Fruit fly (Drosophila melanogaster) whole organism, embryonic: ENCODE measurements around the gene Vha16-2.
A peak's percentile ranks its signal among the peaks of the same experiment; 100 is the strongest.

Experiments
- Abd-B ChIP-seq: fragments of 200-800 bp; sonication (Bioruptor generic); optimal IDR thresholded peaks from 2 replicates; lab custom pipeline; 2018; ENCODE audit warnings: missing biosample characterization, mild to moderate bottlenecking, missing genetic modification characterization, moderate library complexity
- Atf6 ChIP-seq: fragments of 200-800 bp; sonication (Bioruptor generic); IDR thresholded peaks from 2 replicates; pipeline ENCODE4 v1.3.6; 2022; ENCODE audit warnings: missing biosample characterization, missing genetic modification characterization
- Blimp-1 ChIP-seq: fragments of 200-800 bp; sonication (Bioruptor generic); optimal IDR thresholded peaks from 3 replicates; lab custom pipeline; 2018; ENCODE audit warnings: missing biosample characterization, missing genetic modification characterization, mild to moderate bottlenecking, moderate library complexity, missing genetic modification reagents
- CG10979 ChIP-seq: fragments of 200-800 bp; sonication (Bioruptor generic); optimal IDR thresholded peaks from 2 replicates; lab custom pipeline; 2018; ENCODE audit warnings: missing biosample characterization, mild to moderate bottlenecking, missing genetic modification characterization, moderate library complexity
- CG12391 ChIP-seq: fragments of 200-800 bp; sonication (Bioruptor generic); optimal IDR thresholded peaks from 3 replicates; lab custom pipeline; 2018; ENCODE audit warnings: missing biosample characterization, mild to moderate bottlenecking, missing genetic modification characterization, moderate library complexity
- CG12942 ChIP-seq: fragments of 200-800 bp; sonication (Bioruptor generic); optimal IDR thresholded peaks from 3 replicates; lab custom pipeline; 2016; ENCODE audit warnings: missing biosample characterization, missing genetic modification characterization
- CG14710 ChIP-seq: fragments of 200-800 bp; sonication (Bioruptor generic); optimal IDR thresholded peaks from 3 replicates; lab custom pipeline; 2019; ENCODE audit warnings: missing biosample characterization, mild to moderate bottlenecking, missing genetic modification characterization, moderate library complexity
- CG15601 ChIP-seq: fragments of 200-800 bp; sonication (Bioruptor generic); optimal IDR thresholded peaks from 3 replicates; lab custom pipeline; 2019; ENCODE audit warnings: missing biosample characterization, mild to moderate bottlenecking, missing genetic modification characterization, moderate library complexity
- CG17359 ChIP-seq: fragments of 200-800 bp; sonication (Bioruptor generic); optimal IDR thresholded peaks from 3 replicates; lab custom pipeline; 2018; ENCODE audit warnings: missing biosample characterization, mild to moderate bottlenecking, missing genetic modification characterization, moderate library complexity
- CG17912 ChIP-seq: fragments of 200-800 bp; sonication (Bioruptor generic); optimal IDR thresholded peaks from 2 replicates; lab custom pipeline; 2018; ENCODE audit warnings: missing biosample characterization, mild to moderate bottlenecking, missing genetic modification characterization
- CG2678 ChIP-seq: fragments of 200-800 bp; sonication (Bioruptor generic); optimal IDR thresholded peaks from 3 replicates; lab custom pipeline; 2019; ENCODE audit warnings: missing biosample characterization, mild to moderate bottlenecking, missing genetic modification characterization, moderate library complexity
- CG30403 ChIP-seq: fragments of 200-800 bp; sonication (Bioruptor generic); optimal IDR thresholded peaks from 3 replicates; lab custom pipeline; 2016; ENCODE audit warnings: missing biosample characterization, missing genetic modification characterization
- CG30431 ChIP-seq: fragments of 200-800 bp; sonication (Bioruptor generic); optimal IDR thresholded peaks from 2 replicates; lab custom pipeline; 2017; ENCODE audit warnings: missing biosample characterization, missing genetic modification characterization
- CG4820 ChIP-seq: fragments of 200-800 bp; sonication (Bioruptor generic); optimal IDR thresholded peaks from 3 replicates; lab custom pipeline; 2016; ENCODE audit warnings: missing biosample characterization, missing genetic modification characterization
- CG6254 ChIP-seq: fragments of 200-800 bp; sonication (Bioruptor generic); optimal IDR thresholded peaks from 3 replicates; lab custom pipeline; 2017; ENCODE audit warnings: mild to moderate bottlenecking, missing biosample characterization, missing genetic modification reagents, missing genetic modification characterization
- CG6272 ChIP-seq: fragments of 200-800 bp; sonication (Bioruptor generic); IDR thresholded peaks from 2 replicates; pipeline ENCODE4 v1.3.6; 2022; ENCODE audit warnings: missing biosample characterization, missing genetic modification characterization
- CG6689 ChIP-seq: fragments of 200-800 bp; sonication (Bioruptor generic); IDR thresholded peaks from 2 replicates; pipeline ENCODE4 v1.3.6; 2022; ENCODE audit warnings: missing biosample characterization, missing genetic modification characterization
- CG9932 ChIP-seq: fragments of 200-800 bp; sonication (Bioruptor generic); IDR thresholded peaks from 2 replicates; pipeline ENCODE4 v1.3.6; 2022; ENCODE audit warnings: missing biosample characterization, missing genetic modification characterization
- Dll ChIP-seq: fragments of 200-800 bp; sonication (Bioruptor generic); IDR thresholded peaks from 4 replicates; pipeline ENCODE4 v1.3.6; 2022; ENCODE audit warnings: missing biosample characterization, missing genetic modification characterization; ENCODE audit not compliant: partially characterized antibody
- Drgx ChIP-seq: fragments of 200-800 bp; sonication (Bioruptor generic); IDR thresholded peaks from 2 replicates; pipeline ENCODE4 v1.3.6; 2022; ENCODE audit warnings: missing biosample characterization, missing genetic modification characterization
- Eip74EF ChIP-seq, 2 experiments: fragments of 200-800 bp in 1 of 2; fragments of >200 bp in 1 of 2; sonication (Bioruptor generic) in 1 of 2; optimal IDR thresholded peaks; 2 replicates each; lab custom pipeline; 2017 to 2019; ENCODE audit warnings: missing biosample characterization in 2 of 2, missing genetic modification characterization in 2 of 2, mild to moderate bottlenecking in 1 of 2, moderate library complexity in 1 of 2
- Hand ChIP-seq: fragments of 200-800 bp; sonication (Bioruptor generic); optimal IDR thresholded peaks from 2 replicates; lab custom pipeline; 2017; ENCODE audit warnings: mild to moderate bottlenecking, missing biosample characterization, missing genetic modification reagents, missing genetic modification characterization
- Hr51 ChIP-seq, 2 experiments: fragments of 200-800 bp; sonication (Bioruptor generic); optimal IDR thresholded peaks; 2 replicates in 1 of 2; 3 replicates in 1 of 2; lab custom pipeline; 2016 to 2018; ENCODE audit warnings: missing biosample characterization in 2 of 2, missing genetic modification characterization in 2 of 2, mild to moderate bottlenecking in 1 of 2, moderate library complexity in 1 of 2
- MESR4 ChIP-seq: fragments of 200-800 bp; sonication (Bioruptor generic); optimal IDR thresholded peaks from 2 replicates; lab custom pipeline; 2018; ENCODE audit warnings: missing biosample characterization, mild to moderate bottlenecking, missing genetic modification characterization, moderate library complexity
- NK7.1 ChIP-seq: fragments of 200-800 bp; sonication (Bioruptor generic); optimal IDR thresholded peaks from 3 replicates; lab custom pipeline; 2016; ENCODE audit warnings: missing biosample characterization, missing genetic modification characterization
- Nf-YC ChIP-seq: fragments of 200-800 bp; optimal IDR thresholded peaks from 3 replicates; lab custom pipeline; 2019; ENCODE audit warnings: missing biosample characterization, mild to moderate bottlenecking, missing genetic modification characterization, moderate library complexity
- Scr ChIP-seq: fragments of 200-800 bp; sonication (Bioruptor generic); IDR thresholded peaks from 2 replicates; pipeline ENCODE4 v1.3.6; 2022; ENCODE audit warnings: missing biosample characterization, missing genetic modification characterization; ENCODE audit not compliant: partially characterized antibody
- ato ChIP-seq: fragments of 200-800 bp; sonication (Bioruptor generic); IDR thresholded peaks from 2 replicates; pipeline ENCODE4 v1.3.6; 2022; ENCODE audit warnings: missing biosample characterization, missing genetic modification characterization; ENCODE audit not compliant: partially characterized antibody
- bbx ChIP-seq: fragments of 200-800 bp; sonication (Bioruptor generic); IDR thresholded peaks from 2 replicates; pipeline ENCODE4 v1.3.6; 2022; ENCODE audit warnings: missing biosample characterization, missing genetic modification characterization; ENCODE audit not compliant: partially characterized antibody
- cg ChIP-seq: fragments of 200-800 bp; sonication (Bioruptor generic); optimal IDR thresholded peaks from 3 replicates; lab custom pipeline; 2019; ENCODE audit warnings: missing biosample characterization, mild to moderate bottlenecking, missing genetic modification characterization, moderate library complexity
- ci ChIP-seq: fragments of 200-800 bp; sonication (Bioruptor generic); IDR thresholded peaks from 3 replicates; pipeline ENCODE4 v1.3.6; 2022; ENCODE audit warnings: missing biosample characterization, missing genetic modification characterization
- fd64A ChIP-seq: fragments of 200-800 bp; sonication (Bioruptor generic); optimal IDR thresholded peaks from 3 replicates; lab custom pipeline; 2018; ENCODE audit warnings: missing biosample characterization, mild to moderate bottlenecking, missing genetic modification characterization
- gem ChIP-seq: fragments of 200-800 bp; sonication (Bioruptor generic); optimal IDR thresholded peaks from 2 replicates; lab custom pipeline; 2019; ENCODE audit warnings: missing biosample characterization, mild to moderate bottlenecking, missing genetic modification characterization, moderate library complexity
- hth ChIP-seq: fragments of >200 bp; optimal IDR thresholded peaks from 2 replicates; lab custom pipeline; 2017; ENCODE audit warnings: inconsistent platforms
- kah ChIP-seq: fragments of 200-800 bp; sonication (Bioruptor generic); optimal IDR thresholded peaks from 2 replicates; lab custom pipeline; 2018; ENCODE audit warnings: missing biosample characterization, mild to moderate bottlenecking, missing genetic modification characterization
- nom ChIP-seq: fragments of 200-800 bp; sonication (Bioruptor generic); optimal IDR thresholded peaks from 2 replicates; lab custom pipeline; 2017; ENCODE audit warnings: missing biosample characterization, missing genetic modification characterization, mild to moderate bottlenecking, moderate library complexity, missing genetic modification reagents
- onecut ChIP-seq: fragments of 200-800 bp; sonication (Bioruptor generic); IDR thresholded peaks from 2 replicates; pipeline ENCODE4 v1.3.6; 2022; ENCODE audit warnings: missing biosample characterization, missing genetic modification characterization
- pb ChIP-seq: fragments of 200-800 bp; sonication (Bioruptor generic); optimal IDR thresholded peaks from 3 replicates; lab custom pipeline; 2016; ENCODE audit warnings: missing biosample characterization, missing genetic modification characterization
- psq ChIP-seq: fragments of 200-800 bp; sonication (Bioruptor generic); optimal IDR thresholded peaks from 2 replicates; lab custom pipeline; 2017; ENCODE audit warnings: missing biosample characterization, missing genetic modification characterization
- sens ChIP-seq: fragments of 200-800 bp; sonication (Bioruptor generic); peaks from one replicate; lab custom pipeline; 2016; ENCODE audit warnings: missing biosample characterization, missing genetic modification characterization
- seq ChIP-seq: fragments of 200-800 bp; sonication (Bioruptor generic); IDR thresholded peaks from 2 replicates; pipeline ENCODE4 v1.3.6; 2022; ENCODE audit warnings: missing biosample characterization, missing genetic modification characterization
- sim ChIP-seq: fragments of 200-800 bp; sonication (Bioruptor generic); IDR thresholded peaks from 2 replicates; pipeline ENCODE4 v1.3.6; 2022; ENCODE audit warnings: missing biosample characterization, missing genetic modification characterization
- sisA ChIP-seq: fragments of 200-800 bp; sonication (Bioruptor generic); IDR thresholded peaks from 2 replicates; pipeline ENCODE4 v1.3.6; 2022; ENCODE audit warnings: missing biosample characterization, missing genetic modification characterization
- so ChIP-seq: fragments of 200-800 bp; sonication (Bioruptor generic); IDR thresholded peaks from 3 replicates; pipeline ENCODE4 v1.3.6; 2022; ENCODE audit warnings: missing biosample characterization, missing genetic modification characterization
- unc-4 ChIP-seq: fragments of 200-800 bp; sonication (Bioruptor generic); IDR thresholded peaks from 2 replicates; pipeline ENCODE4 v1.3.6; 2022; ENCODE audit warnings: missing biosample characterization, missing genetic modification characterization; ENCODE audit not compliant: partially characterized antibody
- vfl ChIP-seq: fragments of 200-800 bp; sonication (Bioruptor generic); optimal IDR thresholded peaks from 2 replicates; lab custom pipeline; 2016; ENCODE audit warnings: missing biosample characterization, missing genetic modification characterization
- vvl ChIP-seq: fragments of 200-800 bp; sonication (Bioruptor generic); IDR thresholded peaks from 2 replicates; pipeline ENCODE4 v1.3.6; 2022; ENCODE audit warnings: missing biosample characterization, missing genetic modification characterization

The Vha16-2 gene

DNA sequence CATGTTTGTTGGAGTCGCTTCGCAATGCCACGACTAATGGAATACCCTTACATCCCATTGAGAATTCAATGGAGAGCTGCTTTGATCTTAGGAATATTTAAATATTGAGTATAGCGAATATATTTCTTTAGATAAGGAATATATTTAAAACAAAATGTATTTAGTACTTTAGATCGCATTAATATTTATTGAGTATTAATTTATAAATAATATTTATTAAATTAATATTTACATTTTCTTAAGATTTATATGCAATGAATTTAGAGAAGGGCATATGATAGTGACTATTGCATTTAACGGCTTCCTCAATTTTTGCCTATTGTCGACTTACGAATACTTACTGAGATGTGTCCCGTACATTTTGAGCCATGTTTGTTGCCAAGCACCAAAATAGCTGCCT lies 30.6 kb upstream of the Vha16-2 start (continued):
- TF ChIP-seq vvl (GFP tag; lab: Robert Waterston, UW) (no peak), bbx (GFP tag; lab: Robert Waterston, UW) (no peak), Nf-YC (tag; lab: Kevin White, UChicago) (no peak), CG17912 (GFP tag; lab: Kevin White, UChicago) (no peak), Scr (no peak), sens (GFP tag; lab: Kevin White, UChicago) (no peak), Atf6 (GFP tag; lab: Robert Waterston, UW) (no peak), CG12942 (GFP tag; lab: Kevin White, UChicago) (no peak), vfl (GFP tag; lab: Kevin White, UChicago) (no peak), kah (GFP tag; lab: Kevin White, UChicago) (no peak), CG15601 (tag; lab: Kevin White, UChicago) (peak; percentile 4), Dll (GFP tag; lab: Robert Waterston, UW) (no peak), Blimp-1 (GFP tag; lab: Kevin White, UChicago) (peak; percentile 1), unc-4 (GFP tag; lab: Robert Waterston, UW) (no peak), Drgx (GFP tag; lab: Robert Waterston, UW) (peak; percentile 35; the same call in 1 of the 2 replicates), psq (no peak), CG6689 (GFP tag; lab: Robert Waterston, UW) (no peak), fd64A (GFP tag; lab: Kevin White, UChicago) (no peak), CG12391 (tag; lab: Kevin White, UChicago) (peak; percentile 11)

DNA sequence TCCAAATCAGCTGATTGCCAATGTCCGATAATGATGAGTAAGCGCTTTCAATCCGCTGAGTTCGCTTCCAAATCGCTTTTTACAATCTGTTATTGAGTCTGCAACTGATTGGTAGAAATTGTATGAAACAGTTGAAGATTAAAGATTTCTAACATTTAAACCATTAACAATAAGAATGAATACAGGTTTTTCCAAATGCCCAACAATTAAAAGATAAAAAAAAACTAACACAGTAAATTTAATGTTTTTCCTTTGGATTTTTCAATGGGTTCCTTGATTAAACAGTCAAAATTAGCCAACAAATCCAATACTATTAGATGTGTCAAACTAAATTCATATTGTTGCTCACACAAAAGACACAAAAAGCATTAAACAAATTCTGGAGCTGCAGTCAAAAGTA lies 29.9 kb upstream of the Vha16-2 start, which contains the start of gene CG7557:
TSS of gene CG7557 (plus strand) at position 301 of the 400 bp plus-strand sequence.
- TF ChIP-seq CG30431 (GFP tag; lab: Kevin White, UChicago) (no peak), seq (GFP tag; lab: Robert Waterston, UW) (no peak), sim (no peak), ato (GFP tag; lab: Robert Waterston, UW) (no peak), ci (GFP tag; lab: Robert Waterston, UW) (no peak), Eip74EF (GFP tag; optimal IDR thresholded peaks at IDR 0.05; lab: Kevin White, UChicago) (no peak), Hand (no peak)

DNA sequence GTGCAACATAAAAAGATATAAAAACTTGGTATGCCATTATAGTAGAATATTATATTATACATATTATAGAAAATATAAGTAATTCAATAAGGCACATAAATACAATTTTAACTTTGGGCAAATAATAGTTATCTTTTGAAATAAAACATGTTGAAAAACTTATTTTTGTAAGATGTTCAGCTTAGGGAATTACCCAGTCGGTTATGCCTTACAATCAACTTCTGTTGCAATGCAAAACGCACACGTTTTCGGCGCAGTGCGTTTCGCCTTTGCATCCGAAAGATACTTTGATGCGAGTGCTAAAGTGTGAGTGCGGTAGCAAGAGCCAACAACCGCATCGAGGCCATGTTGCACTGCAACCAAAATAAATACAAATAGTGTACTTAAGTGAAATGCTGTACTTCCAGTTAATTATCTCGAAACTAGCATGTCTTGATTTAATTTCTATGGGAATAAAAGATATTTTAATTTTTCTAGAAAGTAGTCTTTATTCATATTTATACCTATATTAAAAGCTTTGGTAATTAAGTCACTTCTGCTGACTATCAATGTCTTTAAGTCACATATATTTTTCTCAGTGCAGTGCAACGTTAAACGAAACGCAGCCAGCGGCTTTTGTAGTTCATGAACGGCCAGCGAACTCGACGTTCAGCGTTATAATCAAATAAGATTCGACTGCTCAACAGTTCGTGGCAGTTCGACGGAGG lies 27.6 kb upstream of the Vha16-2 start:
- no peak for TF ChIP-seq NK7.1 (GFP tag; lab: Kevin White, UChicago)
- peak; percentile 28 for TF ChIP-seq CG6254 (GFP tag; lab: Kevin White, UChicago)
- TF ChIP-seq onecut (GFP tag; lab: Robert Waterston, UW): no peak
- no peak for TF ChIP-seq Hr51 (GFP tag; optimal IDR thresholded peaks at IDR 0.05; lab: Kevin White, UChicago)
- TF ChIP-seq CG4820: peak; percentile 9
- TF ChIP-seq CG14710: peak; percentile 22
- peak; percentile 81 for TF ChIP-seq sens (GFP tag; lab: Kevin White, UChicago)
- TF ChIP-seq sisA (GFP tag; lab: Robert Waterston, UW): no peak
- no peak for TF ChIP-seq pb (GFP tag; lab: Kevin White, UChicago)
- TF ChIP-seq so (GFP tag; lab: Robert Waterston, UW): no peak
- peak; percentile 22 for TF ChIP-seq gem (tag; lab: Kevin White, UChicago)
- TF ChIP-seq CG2678: peak; percentile 17
- TF ChIP-seq CG17359 (tag; lab: Kevin White, UChicago): peak; percentile 26
- TF ChIP-seq CG6272 (GFP tag; lab: Robert Waterston, UW): no peak
- TF ChIP-seq CG30403: no peak
- peak; percentile 74 for TF ChIP-seq nom (GFP tag; lab: Kevin White, UChicago)
- TF ChIP-seq cg: no peak
- TF ChIP-seq hth: no peak
- no peak for TF ChIP-seq CG9932
- no peak for TF ChIP-seq vfl (GFP tag; lab: Kevin White, UChicago)
- TF ChIP-seq Abd-B (GFP tag; lab: Kevin White, UChicago): no peak
- no peak for TF ChIP-seq MESR4 (GFP tag; lab: Kevin White, UChicago)
- peak; percentile 55 for TF ChIP-seq CG10979 (tag; lab: Kevin White, UChicago)
